Worm (Caenorhabditis elegans): ENCODE measurements around the gene pals-17.
A peak's percentile ranks its signal among the peaks of the same experiment; 100 is the strongest.
"Not testable (repeated sequence)": the region's sequence is repeated elsewhere in the genome, so short reads cannot be mapped to it uniquely, and the experiment has no call there.

Gene pals-17

DNA sequence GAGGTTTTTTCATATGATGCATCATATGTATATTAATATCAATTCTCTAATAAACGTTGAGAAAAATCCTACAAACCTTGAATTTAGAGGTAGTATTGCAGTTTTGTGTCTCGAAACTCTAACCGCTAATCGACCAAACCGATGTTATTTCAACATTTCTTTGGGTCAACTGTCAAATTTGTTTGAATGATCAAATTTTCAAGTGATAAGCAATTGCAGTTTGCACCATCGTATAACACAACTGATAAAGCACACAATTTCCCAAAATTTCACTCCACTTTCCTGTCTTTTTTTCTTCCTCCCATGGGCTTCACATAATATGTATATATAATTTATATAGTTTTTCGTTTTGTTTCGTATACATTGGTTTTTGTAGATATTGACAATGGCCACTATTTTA is 7.6 kb downstream of the pals-17 start, which contains the start of the genes fbxa-138 and Y82E9BR.5:
fbxa-138 (minus strand) TSS at position 161 of the 400 bp plus-strand sequence.
Y82E9BR.5 (plus strand) TSS at position 279 of the 400 bp plus-strand sequence.
- TF ChIP-seq ceh-31 (tag; optimal IDR thresholded peaks at IDR 0.05) (no peak), ama-1 (optimal IDR thresholded peaks at IDR 0.05) (no peak), che-1 (tag; optimal IDR thresholded peaks at IDR 0.05) (no peak), hlh-30 (tag; optimal IDR thresholded peaks at IDR 0.05; ENCODE audit: insufficient read depth) (no peak), eyg-1 (tag; optimal IDR thresholded peaks at IDR 0.05) (no peak), ceh-18 (tag; optimal IDR thresholded peaks at IDR 0.05) (no peak), sox-2 (GFP tag; IDR thresholded peaks at IDR 0.05) (no peak), unc-55 (GFP tag; optimal IDR thresholded peaks at IDR 0.05) (no peak), ceh-2 (tag; optimal IDR thresholded peaks at IDR 0.05) (no peak), ceh-14 (tag; optimal IDR thresholded peaks at IDR 0.05) (no peak)

DNA sequence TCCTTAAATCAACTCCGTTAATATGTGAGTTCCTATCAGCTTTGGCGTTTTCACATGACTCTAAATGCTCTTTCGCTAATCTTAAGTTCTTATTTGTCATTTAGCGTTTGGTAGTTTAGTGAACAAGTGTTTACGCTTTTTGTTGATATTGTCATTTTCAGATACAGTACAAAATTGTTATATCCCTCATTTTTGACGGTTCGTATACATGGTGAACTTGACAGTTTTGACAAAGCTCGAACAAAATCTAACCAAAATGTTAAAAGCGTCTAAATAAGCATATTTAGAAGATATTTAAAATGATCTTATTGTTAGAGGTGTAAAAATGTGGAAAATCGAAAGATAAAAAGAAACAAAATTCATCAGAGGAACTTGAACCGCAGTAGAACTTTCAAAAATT is 8.2 kb downstream of the pals-17 start:
- TF ChIP-seq ceh-31 (tag; optimal IDR thresholded peaks at IDR 0.05) = no peak
- no peak for TF ChIP-seq tbx-2 (tag; optimal IDR thresholded peaks at IDR 0.05)
- no peak for TF ChIP-seq eyg-1 (tag; optimal IDR thresholded peaks at IDR 0.05)
- TF ChIP-seq ama-1 (optimal IDR thresholded peaks at IDR 0.05) = no peak
- TF ChIP-seq hlh-8 (tag; optimal IDR thresholded peaks at IDR 0.05) = no peak
- TF ChIP-seq ztf-16 (tag; optimal IDR thresholded peaks at IDR 0.05) = no peak
- TF ChIP-seq unc-3 (GFP tag; conservative IDR thresholded peaks at IDR 0.05) = no peak
- no peak for TF ChIP-seq unc-3 (tag; optimal IDR thresholded peaks at IDR 0.05)
- TF ChIP-seq fkh-10 (GFP tag; optimal IDR thresholded peaks at IDR 0.05) = no peak
- no peak for TF ChIP-seq ceh-6 (GFP tag; optimal IDR thresholded peaks at IDR 0.05)
- no peak for TF ChIP-seq gmeb-2 (tag; optimal IDR thresholded peaks at IDR 0.05)
- no peak for TF ChIP-seq hlh-13 (GFP tag; optimal IDR thresholded peaks at IDR 0.05)
- TF ChIP-seq ceh-30 (tag; optimal IDR thresholded peaks at IDR 0.05) = no peak
- TF ChIP-seq elt-2 (tag; optimal IDR thresholded peaks at IDR 0.05) = no peak
- no peak for TF ChIP-seq ceh-34 (tag; optimal IDR thresholded peaks at IDR 0.05)
- TF ChIP-seq lin-11 (tag; optimal IDR thresholded peaks at IDR 0.05) = no peak
- TF ChIP-seq Y22D7AL.16 (tag; optimal IDR thresholded peaks at IDR 0.05) = no peak
- no peak for TF ChIP-seq syd-9 (tag; optimal IDR thresholded peaks at IDR 0.05)
- TF ChIP-seq ceh-22 (tag; optimal IDR thresholded peaks at IDR 0.05) = no peak
- no peak for TF ChIP-seq ets-4 (tag; optimal IDR thresholded peaks at IDR 0.05)

DNA sequence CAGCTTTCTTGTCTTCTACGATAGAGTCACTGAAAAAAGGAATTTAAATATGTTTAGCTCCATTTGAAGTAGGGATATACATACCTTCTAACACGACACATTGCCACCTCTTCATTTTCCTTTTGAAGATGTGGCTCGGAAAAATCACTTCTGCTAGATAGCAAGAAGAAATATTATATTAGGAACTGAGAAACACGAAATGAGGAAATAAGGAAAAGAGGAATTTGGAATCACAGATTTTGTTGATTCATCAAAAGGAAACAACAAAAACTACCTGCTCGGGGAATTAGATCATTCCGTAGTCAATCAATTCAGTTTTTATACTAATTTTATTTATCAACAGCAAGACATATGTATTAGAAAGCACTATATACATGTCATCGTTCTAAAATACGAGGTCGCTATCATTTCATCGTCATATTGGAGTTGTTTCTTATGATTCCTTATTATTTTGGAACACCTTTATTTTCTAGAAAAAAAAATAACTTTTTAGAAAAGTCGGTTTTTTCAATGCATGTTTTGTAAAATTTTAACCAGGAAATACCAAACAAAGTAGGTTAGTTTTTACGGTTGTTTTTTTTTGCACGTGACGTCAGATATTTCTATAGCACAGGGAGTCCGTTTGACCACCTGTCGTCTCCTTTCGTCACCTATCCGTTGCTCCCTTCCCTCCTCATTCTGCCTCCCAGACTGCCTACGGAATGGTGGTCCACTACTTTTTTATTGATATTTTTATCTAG is 10.9 kb downstream of the pals-17 start, which contains the start of the genes pals-21 and Y82E9BR.6:
pals-21 (minus strand) TSS at position 101 of the 740 bp plus-strand sequence.
Y82E9BR.6 (plus strand) TSS at position 690 of the 740 bp plus-strand sequence.
- TF ChIP-seq hlh-30 (tag; optimal IDR thresholded peaks at IDR 0.05; ENCODE audit: insufficient read depth) (peak; percentile 0), C38D4.7 (GFP tag; optimal IDR thresholded peaks at IDR 0.05) (no peak)

DNA sequence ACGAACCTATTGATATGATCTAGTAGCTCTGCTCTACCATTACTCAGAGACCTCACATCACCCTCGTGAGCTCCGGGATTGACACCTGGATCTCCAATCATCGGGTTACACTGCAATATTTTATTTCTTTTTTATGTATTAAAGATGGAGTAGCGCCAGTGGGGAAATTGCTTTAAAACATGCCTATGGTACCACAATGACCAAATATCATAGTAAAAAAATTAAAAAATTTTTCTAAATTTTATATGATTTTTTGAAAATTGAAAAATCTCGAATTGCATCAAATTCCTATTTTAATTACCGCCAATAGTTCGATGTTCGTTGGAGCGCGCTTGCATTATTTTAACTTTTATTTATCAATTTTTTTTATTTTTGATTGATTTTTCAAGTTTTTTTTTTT is 13.7 kb downstream of the pals-17 start, which contains the start of gene pals-40:
pals-40 (minus strand) TSS at position 101 of the 400 bp plus-strand sequence.
- not testable (repeated sequence) for TF ChIP-seq ttx-3, pat-9, syd-9 (tag; optimal IDR thresholded peaks at IDR 0.05)

DNA sequence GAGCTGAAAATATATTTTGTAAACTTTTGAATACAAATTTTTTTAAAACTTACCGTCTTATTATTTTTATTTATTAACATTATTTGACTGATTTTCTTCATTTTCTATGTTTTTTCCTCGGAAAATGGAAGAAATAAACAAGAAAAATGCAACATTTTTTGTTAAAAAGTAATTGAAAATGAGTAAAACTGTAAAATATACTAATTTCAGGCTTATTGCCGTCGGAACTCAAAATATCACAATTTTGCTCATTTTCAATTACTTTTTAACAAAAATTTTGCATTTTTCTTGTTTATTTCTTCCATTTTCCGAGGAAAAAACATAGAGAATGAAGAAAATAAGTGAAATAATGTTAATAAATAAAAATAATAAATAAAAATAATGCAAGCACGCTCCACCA is 16.2 kb downstream of the pals-17 start, which contains the start of gene Y82E9BR.10:
Y82E9BR.10 (minus strand) TSS at position 101 of the 400 bp plus-strand sequence.
- not testable (repeated sequence) for TF ChIP-seq ceh-48 (tag; optimal IDR thresholded peaks at IDR 0.05); ceh-18 (tag; optimal IDR thresholded peaks at IDR 0.05); K09A11.1 (tag; optimal IDR thresholded peaks at IDR 0.05; ENCODE audit: insufficient read depth)

Measured in whole organism, late embryonic.